Fruit fly (Drosophila melanogaster) whole organism, prepupa: ENCODE data around the gene IntS11.
A peak's percentile ranks its signal among the peaks of the same experiment; 100 is the strongest.

Source experiments
- CG10631 ChIP-seq: fragments of 200-800 bp; sonication (Bioruptor generic); optimal IDR thresholded peaks from 2 replicates; lab custom pipeline; 2016; ENCODE audit warnings: missing biosample characterization, missing genetic modification characterization
- CG10669 ChIP-seq: fragments of 200-800 bp; sonication (Bioruptor generic); optimal IDR thresholded peaks from 3 replicates; lab custom pipeline; 2018; ENCODE audit warnings: missing biosample characterization, mild to moderate bottlenecking, missing genetic modification characterization, moderate library complexity
- CG11762 ChIP-seq: fragments of 200-800 bp; sonication (Bioruptor generic); optimal IDR thresholded peaks from 3 replicates; lab custom pipeline; 2016; ENCODE audit warnings: missing biosample characterization, missing genetic modification characterization; ENCODE audit not compliant: insufficient read depth
- CG11902 ChIP-seq: fragments of 200-800 bp; sonication (Bioruptor generic); optimal IDR thresholded peaks from 3 replicates; lab custom pipeline; 2016; ENCODE audit warnings: missing biosample characterization, missing genetic modification characterization
- CG15336 ChIP-seq: fragments of 200-800 bp; sonication (Bioruptor generic); IDR thresholded peaks from 2 replicates; pipeline ENCODE4 v1.3.6; 2022; ENCODE audit warnings: missing biosample characterization, missing genetic modification characterization
- CG1621 ChIP-seq: fragments of 200-800 bp; sonication (Bioruptor generic); optimal IDR thresholded peaks from 3 replicates; lab custom pipeline; 2018; ENCODE audit warnings: missing biosample characterization, mild to moderate bottlenecking, missing genetic modification characterization
- CG3032 ChIP-seq: fragments of 200-800 bp; optimal IDR thresholded peaks from 2 replicates; lab custom pipeline; 2019; ENCODE audit warnings: missing biosample characterization, mild to moderate bottlenecking, missing genetic modification characterization, moderate library complexity
- CG34406 ChIP-seq: fragments of 200-800 bp; sonication (Bioruptor generic); optimal IDR thresholded peaks from 3 replicates; lab custom pipeline; 2016; ENCODE audit warnings: missing biosample characterization, missing genetic modification characterization
- CG3919 ChIP-seq: fragments of 200-800 bp; sonication (Bioruptor generic); optimal IDR thresholded peaks from 3 replicates; lab custom pipeline; 2016; ENCODE audit warnings: missing biosample characterization, missing genetic modification characterization
- CG6163 ChIP-seq: fragments of 200-800 bp; sonication (Bioruptor generic); IDR thresholded peaks from 3 replicates; pipeline ENCODE4 v1.3.6; 2022; ENCODE audit warnings: missing biosample characterization, missing genetic modification characterization
- CG6276 ChIP-seq: fragments of 200-800 bp; sonication (Bioruptor generic); optimal IDR thresholded peaks from 2 replicates; lab custom pipeline; 2017; ENCODE audit warnings: missing biosample characterization, mild to moderate bottlenecking, missing genetic modification characterization
- CG8119 ChIP-seq: fragments of 200-800 bp; sonication (Bioruptor generic); IDR thresholded peaks from 3 replicates; pipeline ENCODE4 v1.3.6; 2022; ENCODE audit warnings: missing biosample characterization, missing genetic modification characterization
- CG9139 ChIP-seq: fragments of 200-800 bp; sonication (Bioruptor generic); optimal IDR thresholded peaks from 3 replicates; lab custom pipeline; 2017; ENCODE audit warnings: missing biosample characterization, mild to moderate bottlenecking, missing genetic modification characterization
- Eip75B ChIP-seq: fragments of 200-800 bp; sonication (Bioruptor generic); optimal IDR thresholded peaks from 3 replicates; lab custom pipeline; 2016; ENCODE audit warnings: missing biosample characterization, missing genetic modification characterization
- Eip78C ChIP-seq: fragments of 200-800 bp; sonication (Bioruptor generic); peaks from one replicate; lab custom pipeline; 2016; ENCODE audit warnings: missing biosample characterization, missing genetic modification characterization
- Eip93F ChIP-seq: fragments of 200-800 bp; sonication (Bioruptor generic); optimal IDR thresholded peaks from 2 replicates; lab custom pipeline; 2016; ENCODE audit warnings: missing biosample characterization, mild to moderate bottlenecking, missing genetic modification characterization
- Ets21C ChIP-seq: fragments of 200-800 bp; sonication (Bioruptor generic); optimal IDR thresholded peaks from 3 replicates; lab custom pipeline; 2016; ENCODE audit warnings: missing biosample characterization, missing genetic modification characterization
- Ets96B ChIP-seq: fragments of 200-800 bp; optimal IDR thresholded peaks from 2 replicates; lab custom pipeline; 2019; ENCODE audit warnings: missing biosample characterization, mild to moderate bottlenecking, missing genetic modification characterization, moderate library complexity
- Hr38 ChIP-seq: sonication (Bioruptor generic); optimal IDR thresholded peaks from 2 replicates; lab custom pipeline; 2016; ENCODE audit warnings: missing biosample characterization, missing genetic modification characterization
- Hr4 ChIP-seq: fragments of 200-800 bp; sonication (Bioruptor generic); optimal IDR thresholded peaks from 3 replicates; lab custom pipeline; 2016; ENCODE audit warnings: missing biosample characterization, missing genetic modification characterization
- Lpt ChIP-seq: fragments of 200-800 bp; sonication (Bioruptor generic); optimal IDR thresholded peaks from 3 replicates; lab custom pipeline; 2016; ENCODE audit warnings: missing biosample characterization, missing genetic modification characterization
- Met ChIP-seq: fragments of 200-800 bp; sonication (Bioruptor generic); optimal IDR thresholded peaks from 3 replicates; lab custom pipeline; 2016; ENCODE audit warnings: missing biosample characterization, missing genetic modification characterization
- OdsH ChIP-seq: fragments of 200-800 bp; sonication (Bioruptor generic); optimal IDR thresholded peaks from 3 replicates; lab custom pipeline; 2016; ENCODE audit warnings: missing biosample characterization, missing genetic modification characterization
- Smox ChIP-seq: fragments of 200-800 bp; sonication (Bioruptor generic); optimal IDR thresholded peaks from 3 replicates; lab custom pipeline; 2016; ENCODE audit warnings: missing biosample characterization, missing genetic modification characterization
- Sox102F ChIP-seq: fragments of 200-800 bp; sonication (Bioruptor generic); optimal IDR thresholded peaks from 2 replicates; lab custom pipeline; 2016; ENCODE audit warnings: missing biosample characterization, mild to moderate bottlenecking, missing genetic modification characterization
- Sox14 ChIP-seq: fragments of 200-800 bp; sonication (Bioruptor generic); optimal IDR thresholded peaks from 3 replicates; lab custom pipeline; 2016; ENCODE audit warnings: missing biosample characterization, missing genetic modification characterization
- Sox15 ChIP-seq: fragments of 200-800 bp; sonication (Bioruptor generic); optimal IDR thresholded peaks from 3 replicates; lab custom pipeline; 2016; ENCODE audit warnings: missing biosample characterization, missing genetic modification characterization
- achi ChIP-seq: fragments of 200-800 bp; sonication (Bioruptor generic); optimal IDR thresholded peaks from 3 replicates; lab custom pipeline; 2016; ENCODE audit warnings: missing biosample characterization, missing genetic modification characterization
- acj6 ChIP-seq: fragments of 200-800 bp; sonication (Bioruptor generic); optimal IDR thresholded peaks from 3 replicates; lab custom pipeline; 2016; ENCODE audit warnings: missing biosample characterization, missing genetic modification characterization
- dac ChIP-seq: fragments of 200-800 bp; sonication (Bioruptor generic); optimal IDR thresholded peaks from 2 replicates; lab custom pipeline; 2017; ENCODE audit warnings: missing biosample characterization, mild to moderate bottlenecking, missing genetic modification characterization
- eg ChIP-seq: fragments of 200-800 bp; sonication (Bioruptor generic); IDR thresholded peaks from 3 replicates; pipeline ENCODE4 v1.3.6; 2022; ENCODE audit warnings: missing biosample characterization, missing genetic modification characterization
- esn ChIP-seq: fragments of 200-800 bp; sonication (Bioruptor generic); optimal IDR thresholded peaks from 2 replicates; lab custom pipeline; 2016; ENCODE audit warnings: missing biosample characterization, mild to moderate bottlenecking, missing genetic modification characterization, moderate library complexity
- fd59A ChIP-seq: fragments of 200-800 bp; sonication (Bioruptor generic); optimal IDR thresholded peaks from 2 replicates; lab custom pipeline; 2017; ENCODE audit warnings: missing biosample characterization, mild to moderate bottlenecking, missing genetic modification characterization, missing genetic modification reagents
- fd85E ChIP-seq: fragments of 200-800 bp; sonication (Bioruptor generic); optimal IDR thresholded peaks from 3 replicates; lab custom pipeline; 2016; ENCODE audit warnings: missing biosample characterization, missing genetic modification characterization
- fkh ChIP-seq: fragments of 200-800 bp; sonication (Bioruptor generic); optimal IDR thresholded peaks from 3 replicates; lab custom pipeline; 2017; ENCODE audit warnings: missing biosample characterization, mild to moderate bottlenecking, missing genetic modification characterization, moderate library complexity
- lz ChIP-seq: fragments of 200-800 bp; sonication (Bioruptor generic); optimal IDR thresholded peaks from 3 replicates; lab custom pipeline; 2016; ENCODE audit warnings: missing biosample characterization, missing genetic modification characterization
- net ChIP-seq: fragments of 200-800 bp; sonication (Bioruptor generic); optimal IDR thresholded peaks from 3 replicates; lab custom pipeline; 2016; ENCODE audit warnings: missing biosample characterization, missing genetic modification characterization
- spab ChIP-seq: fragments of 200-800 bp; sonication (Bioruptor generic); optimal IDR thresholded peaks from 2 replicates; lab custom pipeline; 2017; ENCODE audit warnings: missing biosample characterization, mild to moderate bottlenecking, missing genetic modification characterization, missing genetic modification reagents
- ss ChIP-seq, 2 experiments: fragments of 200-800 bp; sonication (Bioruptor generic); optimal IDR thresholded peaks; 2 replicates in 1 of 2; 3 replicates in 1 of 2; lab custom pipeline; 2017 to 2018; ENCODE audit warnings: mild to moderate bottlenecking in 2 of 2, missing biosample characterization in 2 of 2, missing genetic modification characterization in 2 of 2, moderate library complexity in 1 of 2
- topi ChIP-seq: fragments of 200-800 bp; sonication (Bioruptor generic); optimal IDR thresholded peaks from 3 replicates; lab custom pipeline; 2016; ENCODE audit warnings: missing biosample characterization, missing genetic modification characterization
- vri ChIP-seq: fragments of 200-800 bp; sonication (Bioruptor generic); optimal IDR thresholded peaks from 3 replicates; lab custom pipeline; 2016; ENCODE audit warnings: missing biosample characterization, mild to moderate bottlenecking, missing genetic modification characterization

The IntS11 gene

DNA sequence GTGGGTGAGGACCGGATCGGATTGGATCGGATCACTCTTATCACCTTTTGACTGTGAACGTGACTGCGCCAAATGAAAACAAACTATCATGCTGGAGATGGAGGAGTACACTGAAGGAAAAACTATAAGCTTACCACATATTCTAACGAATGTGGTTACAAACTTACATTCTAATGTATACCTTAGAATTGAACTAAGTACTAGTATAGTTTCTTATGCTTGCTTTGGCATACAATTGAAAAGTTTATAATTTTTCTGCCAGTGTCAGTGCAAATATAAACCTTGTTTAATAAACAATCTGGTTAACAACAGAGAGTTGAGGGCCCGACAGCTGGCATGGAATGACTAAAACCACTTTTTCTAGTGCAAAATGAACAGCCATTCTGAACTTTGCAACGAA lies 27.6 kb upstream of the IntS11 start (continued):
- TF ChIP-seq CG11902, result no peak
- TF ChIP-seq Ets96B (tag; lab: Kevin White, UChicago), result no peak
- TF ChIP-seq fkh (GFP tag; lab: Kevin White, UChicago), result peak; percentile 22
- peak; percentile 6 for TF ChIP-seq CG3919 (GFP tag; lab: Kevin White, UChicago)
- no peak for TF ChIP-seq fd59A (GFP tag; lab: Kevin White, UChicago)
- TF ChIP-seq Eip78C (GFP tag; lab: Kevin White, UChicago), result peak; percentile 5
- TF ChIP-seq Met (GFP tag; lab: Kevin White, UChicago), result no peak
- peak; percentile 17 for TF ChIP-seq CG6276 (GFP tag; lab: Kevin White, UChicago)
- TF ChIP-seq CG1621 (tag; lab: Kevin White, UChicago), result no peak
- TF ChIP-seq CG3032, result peak; percentile 4
- peak; percentile 24 for TF ChIP-seq Lpt (GFP tag; lab: Kevin White, UChicago)
- no peak for TF ChIP-seq CG9139 (GFP tag; lab: Kevin White, UChicago)
- no peak for TF ChIP-seq spab (GFP tag; lab: Kevin White, UChicago)
- TF ChIP-seq Eip93F (GFP tag; lab: Kevin White, UChicago), result no peak

- no peak for TF ChIP-seq Sox14 (GFP tag; lab: Kevin White, UChicago)
- TF ChIP-seq CG6163, result 0 out of 3 replicates have a peak, but pooled peaks have one; percentile 11
- TF ChIP-seq CG6276 (GFP tag; lab: Kevin White, UChicago), result no peak
- no peak for TF ChIP-seq CG10669 (GFP tag; lab: Kevin White, UChicago)
- TF ChIP-seq ss (GFP tag; optimal IDR thresholded peaks at IDR 0.05; lab: Kevin White, UChicago), result peak in 1 of 2 experiments; percentile 33
- TF ChIP-seq dac (GFP tag; lab: Kevin White, UChicago), result no peak
- TF ChIP-seq acj6, result no peak
- no peak for TF ChIP-seq net
- 0 out of 3 replicates have a peak, but pooled peaks have one; percentile 25 for TF ChIP-seq CG8119 (GFP tag; lab: Robert Waterston, UW)
- no peak for TF ChIP-seq CG11902
- TF ChIP-seq OdsH (GFP tag; lab: Kevin White, UChicago), result no peak
- TF ChIP-seq eg (GFP tag; lab: Robert Waterston, UW), result 0 out of 3 replicates have a peak, but pooled peaks have one; percentile 36
- TF ChIP-seq CG15336 (GFP tag; lab: Robert Waterston, UW), result 0 out of 2 replicates have a peak, but pooled peaks have one; percentile 7
- TF ChIP-seq esn (GFP tag; lab: Kevin White, UChicago), result no peak
- no peak for TF ChIP-seq CG1621 (tag; lab: Kevin White, UChicago)
- no peak for TF ChIP-seq Hr38 (GFP tag; lab: Kevin White, UChicago)
- no peak for TF ChIP-seq Ets21C (GFP tag; lab: Kevin White, UChicago)
- no peak for TF ChIP-seq lz (GFP tag; lab: Kevin White, UChicago)
- no peak for TF ChIP-seq CG34406
- no peak for TF ChIP-seq spab (GFP tag; lab: Kevin White, UChicago)
- TF ChIP-seq, all 60 proteins: peak for 5
These were observed 26.8 kb upstream of the IntS11 start, which contains the start of gene CG15506 for dm6 chr3R:29718363-29718762. Gene CG15506, plus strand, starts transcription at chr3R:29718663.

- no peak for TF ChIP-seq Met (GFP tag; lab: Kevin White, UChicago)
- TF ChIP-seq achi (GFP tag; lab: Kevin White, UChicago), result no peak
- no peak for TF ChIP-seq topi
- no peak for TF ChIP-seq CG10669 (GFP tag; lab: Kevin White, UChicago)
- no peak for TF ChIP-seq Sox102F (GFP tag; lab: Kevin White, UChicago)
- no peak for TF ChIP-seq Ets21C (GFP tag; lab: Kevin White, UChicago)
- no peak for TF ChIP-seq fd59A (GFP tag; lab: Kevin White, UChicago)
- no peak for TF ChIP-seq fkh (GFP tag; lab: Kevin White, UChicago)
- TF ChIP-seq, all 60 proteins: peak for 0
These were observed 22.9 kb upstream of the IntS11 start, which contains the start of gene CG34296 for dm6 chr3R:29722238-29722637. Gene CG34296, plus strand, starts transcription at chr3R:29722538.

dm6 chr3R:29723048-29723656 lies 22.0 kb upstream of the IntS11 start, which contains the start of gene Pcd:
Gene Pcd, plus strand, starts transcription at chr3R:29723163.
- TF ChIP-seq vri (GFP tag; lab: Kevin White, UChicago) (no peak), esn (GFP tag; lab: Kevin White, UChicago) (peak; percentile 1), fd85E (GFP tag; lab: Kevin White, UChicago) (no peak), fkh (GFP tag; lab: Kevin White, UChicago) (no peak), Lpt (GFP tag; lab: Kevin White, UChicago) (no peak), CG9139 (GFP tag; lab: Kevin White, UChicago) (no peak), Sox14 (GFP tag; lab: Kevin White, UChicago) (no peak), CG8119 (GFP tag; lab: Robert Waterston, UW) (no peak), Smox (no peak), CG10631 (no peak), CG11762 (no peak), CG3032 (no peak), Sox15 (no peak), Hr4 (GFP tag; lab: Kevin White, UChicago) (no peak), eg (GFP tag; lab: Robert Waterston, UW) (0 out of 3 replicates have a peak, but pooled peaks have one; percentile 15), spab (GFP tag; lab: Kevin White, UChicago) (no peak), achi (GFP tag; lab: Kevin White, UChicago) (no peak), CG10669 (GFP tag; lab: Kevin White, UChicago) (no peak), topi (no peak), CG6276 (GFP tag; lab: Kevin White, UChicago) (no peak), dac (GFP tag; lab: Kevin White, UChicago) (no peak), Eip75B (GFP tag; lab: Kevin White, UChicago) (peak; percentile 2), net (no peak), acj6 (no peak)
